Worm (Caenorhabditis elegans) whole organism, L3 larva: ENCODE measurements around the gene Y17D7B.2.

Source experiments
- ZK546.5 ChIP-seq: sonication (generic microtip); optimal IDR thresholded peaks from 2 replicates; lab custom pipeline; 2017; ENCODE audit warnings: missing biosample characterization, missing genetic modification characterization
- aly-2 ChIP-seq: fragments of 150-350 bp; optimal IDR thresholded peaks from 2 replicates; lab custom pipeline; 2014; ENCODE audit warnings: missing biosample characterization, missing genetic modification characterization
- ama-1 ChIP-seq: fragments of 150-350 bp; optimal IDR thresholded peaks from 2 replicates; lab custom pipeline; 2018
- ceh-16 ChIP-seq: sonication (generic microtip); optimal IDR thresholded peaks from 2 replicates; lab custom pipeline; 2017; ENCODE audit warnings: missing biosample characterization, missing genetic modification characterization
- ceh-28 ChIP-seq: fragments of 150-350 bp; optimal IDR thresholded peaks from 2 replicates; lab custom pipeline; 2014; ENCODE audit warnings: missing biosample characterization, missing genetic modification reagents, missing genetic modification characterization
- ceh-82 ChIP-seq: fragments of 150-350 bp; optimal IDR thresholded peaks from 2 replicates; lab custom pipeline; 2014; ENCODE audit warnings: missing biosample characterization, missing genetic modification characterization
- daf-12 ChIP-seq: fragments of 150-350 bp; optimal IDR thresholded peaks from 2 replicates; lab custom pipeline; 2014; ENCODE audit warnings: missing biosample characterization, missing genetic modification reagents, missing genetic modification characterization
- egl-5 ChIP-seq: fragments of 150-350 bp; optimal IDR thresholded peaks from 2 replicates; lab custom pipeline; 2017; ENCODE audit warnings: missing biosample characterization, missing genetic modification reagents, missing genetic modification characterization, inconsistent platforms
- elt-1 ChIP-seq: fragments of 150-350 bp; optimal IDR thresholded peaks from 2 replicates; lab custom pipeline; 2014; ENCODE audit warnings: missing biosample characterization, missing genetic modification characterization
- elt-2 ChIP-seq: sonication (generic microtip); optimal IDR thresholded peaks from 2 replicates; lab custom pipeline; 2016; ENCODE audit warnings: missing genetic modification reagents, mild to moderate bottlenecking, missing genetic modification characterization, missing compliant biosample characterization
- eor-1 ChIP-seq, 2 experiments: fragments of 150-350 bp; optimal IDR thresholded peaks; 2 replicates each; lab custom pipeline; 2014 to 2018; ENCODE audit warnings: missing biosample characterization in 2 of 2, missing genetic modification characterization in 2 of 2
- fkh-10 ChIP-seq: sonication (generic microtip); optimal IDR thresholded peaks from 2 replicates; lab custom pipeline; 2017; ENCODE audit warnings: missing biosample characterization, missing genetic modification reagents, missing genetic modification characterization
- fkh-2 ChIP-seq: fragments of 150-350 bp; optimal IDR thresholded peaks from 2 replicates; lab custom pipeline; 2014; ENCODE audit warnings: missing biosample characterization, missing genetic modification reagents, missing genetic modification characterization
- hmg-11 ChIP-seq: sonication (generic microtip); optimal IDR thresholded peaks from 2 replicates; lab custom pipeline; 2016; ENCODE audit warnings: missing genetic modification characterization, missing compliant biosample characterization
- jun-1 ChIP-seq: fragments of 150-350 bp; optimal IDR thresholded peaks from 2 replicates; lab custom pipeline; 2014; ENCODE audit warnings: missing biosample characterization, missing genetic modification reagents, missing genetic modification characterization
- lin-15B ChIP-seq: fragments of 150-350 bp; optimal IDR thresholded peaks from 2 replicates; lab custom pipeline; 2014; ENCODE audit warnings: missing biosample characterization, missing genetic modification characterization
- mdl-1 ChIP-seq: fragments of 150-350 bp; optimal IDR thresholded peaks from 2 replicates; lab custom pipeline; 2014; ENCODE audit warnings: missing biosample characterization, missing genetic modification characterization
- nfya-1 ChIP-seq: sonication (generic microtip); optimal IDR thresholded peaks from 2 replicates; lab custom pipeline; 2017; ENCODE audit warnings: missing genetic modification characterization, mild to moderate bottlenecking, missing compliant biosample characterization, antibody characterized with exemption, moderate library complexity; ENCODE audit not compliant: insufficient read depth
- nhr-11 ChIP-seq: fragments of 150-350 bp; optimal IDR thresholded peaks from 2 replicates; lab custom pipeline; 2014; ENCODE audit warnings: missing biosample characterization, missing genetic modification characterization
- nhr-23 ChIP-seq: fragments of 150-350 bp; optimal IDR thresholded peaks from 2 replicates; lab custom pipeline; 2014; ENCODE audit warnings: missing biosample characterization, missing genetic modification reagents, missing genetic modification characterization
- nhr-237 ChIP-seq: fragments of 150-350 bp; optimal IDR thresholded peaks from 2 replicates; lab custom pipeline; 2014; ENCODE audit warnings: missing biosample characterization, missing genetic modification characterization
- nhr-25 ChIP-seq: sonication (generic microtip); optimal IDR thresholded peaks from 2 replicates; lab custom pipeline; 2017; ENCODE audit warnings: missing biosample characterization, missing genetic modification characterization
- nhr-76 ChIP-seq: fragments of 150-350 bp; sonication (generic microtip); optimal IDR thresholded peaks from 5 replicates; lab custom pipeline; 2014; ENCODE audit warnings: missing biosample characterization, missing genetic modification characterization
- nhr-77 ChIP-seq: fragments of 150-350 bp; optimal IDR thresholded peaks from 2 replicates; lab custom pipeline; 2014; ENCODE audit warnings: missing biosample characterization, missing genetic modification characterization
- pha-4 ChIP-seq: fragments of 150-350 bp; optimal IDR thresholded peaks from 2 replicates; lab custom pipeline; 2014; ENCODE audit warnings: missing biosample characterization, missing genetic modification reagents, missing genetic modification characterization
- pqm-1 ChIP-seq: fragments of 150-350 bp; optimal IDR thresholded peaks from 2 replicates; lab custom pipeline; 2017; ENCODE audit warnings: missing biosample characterization, missing genetic modification characterization, inconsistent platforms
- skn-1 ChIP-seq: fragments of 150-350 bp; optimal IDR thresholded peaks from 2 replicates; lab custom pipeline; 2014; ENCODE audit warnings: missing biosample characterization, missing genetic modification characterization
- snpc-4 ChIP-seq: fragments of 150-350 bp; optimal IDR thresholded peaks from 2 replicates; lab custom pipeline; 2014; ENCODE audit warnings: missing biosample characterization, missing genetic modification characterization
- tbx-2 ChIP-seq: sonication (generic microtip); optimal IDR thresholded peaks from 2 replicates; lab custom pipeline; 2016; ENCODE audit warnings: mild to moderate bottlenecking, missing genetic modification characterization, missing compliant biosample characterization
- unc-39 ChIP-seq: sonication (generic microtip); optimal IDR thresholded peaks from 4 replicates; lab custom pipeline; 2017; ENCODE audit warnings: missing biosample characterization, missing genetic modification characterization
- ztf-11 ChIP-seq: fragments of 150-350 bp; optimal IDR thresholded peaks from 2 replicates; lab custom pipeline; 2014; ENCODE audit warnings: missing biosample characterization, missing genetic modification characterization

Gene Y17D7B.2

DNA sequence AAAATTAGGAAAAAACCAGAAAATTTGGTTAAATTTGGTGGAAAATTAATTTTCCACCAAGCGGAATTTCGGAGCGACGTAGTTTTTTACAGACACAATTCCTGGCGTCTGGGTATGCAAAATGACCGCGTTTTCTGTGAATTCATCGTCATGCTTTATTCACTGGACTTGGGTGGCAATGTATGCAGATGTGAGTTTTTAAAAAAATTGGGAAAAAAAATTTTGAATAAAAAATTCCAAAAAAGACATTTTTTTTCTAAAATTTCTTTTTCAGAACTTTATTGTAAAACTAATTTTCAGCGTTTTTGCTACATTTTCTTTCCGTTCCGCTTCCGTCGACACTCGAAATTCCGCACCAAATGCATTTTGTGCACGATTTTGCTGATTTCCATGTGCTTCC lies 23.8 kb downstream of the Y17D7B.2 start, which contains the start of gene C54E10.7:
Gene C54E10.7 (plus strand): TSS at position 301 of the 400 bp plus-strand sequence.
- TF ChIP-seq daf-12: no peak
- no peak for TF ChIP-seq ZK546.5
- no peak for TF ChIP-seq jun-1 (tag; lab: Kevin White, UChicago)
- no peak for TF ChIP-seq snpc-4 (tag; lab: Kevin White, UChicago)
- no peak for TF ChIP-seq unc-39 (tag; lab: Kevin White, UChicago)
- no peak for TF ChIP-seq skn-1 (tag; lab: Kevin White, UChicago)
- TF ChIP-seq nhr-76 (tag; lab: Kevin White, UChicago): no peak
- TF ChIP-seq mdl-1: no peak
- no peak for TF ChIP-seq nfya-1 (tag; lab: Kevin White, UChicago)
- TF ChIP-seq nhr-11 (tag; lab: Kevin White, UChicago): no peak
- TF ChIP-seq nhr-77: no peak
- no peak for TF ChIP-seq elt-1 (tag; lab: Kevin White, UChicago)
- no peak for TF ChIP-seq nhr-25 (tag; lab: Kevin White, UChicago)
- TF ChIP-seq, all 47 proteins: peak for 0

DNA sequence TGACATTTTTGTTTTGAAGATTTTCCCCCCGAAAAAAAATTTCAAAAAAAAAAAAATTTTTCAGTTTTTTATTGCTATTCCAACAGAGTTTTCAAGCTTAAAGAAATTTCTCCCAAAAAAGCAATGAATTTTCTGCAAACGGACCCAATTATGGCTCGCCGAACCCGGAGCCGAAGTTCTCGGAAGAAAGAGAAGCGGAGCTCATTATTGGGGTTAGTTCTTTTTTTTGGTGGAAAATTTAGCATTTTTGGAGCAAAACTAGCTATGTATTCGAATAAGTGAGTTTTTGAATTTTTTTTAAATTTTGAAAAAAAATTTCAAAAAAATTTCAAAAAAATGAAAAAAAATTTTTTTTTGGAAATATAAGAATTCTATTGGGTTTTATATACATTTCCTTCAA lies 32.1 kb downstream of the Y17D7B.2 start, which contains the start of gene ncs-5:
Gene ncs-5 (plus strand): TSS at position 124 of the 400 bp plus-strand sequence.
- TF ChIP-seq mdl-1 (no peak), ztf-11 (tag; lab: Kevin White, UChicago) (no peak), unc-39 (tag; lab: Kevin White, UChicago) (no peak), ceh-82 (tag; lab: Kevin White, UChicago) (no peak), pqm-1 (no peak), nhr-11 (tag; lab: Kevin White, UChicago) (no peak)

DNA sequence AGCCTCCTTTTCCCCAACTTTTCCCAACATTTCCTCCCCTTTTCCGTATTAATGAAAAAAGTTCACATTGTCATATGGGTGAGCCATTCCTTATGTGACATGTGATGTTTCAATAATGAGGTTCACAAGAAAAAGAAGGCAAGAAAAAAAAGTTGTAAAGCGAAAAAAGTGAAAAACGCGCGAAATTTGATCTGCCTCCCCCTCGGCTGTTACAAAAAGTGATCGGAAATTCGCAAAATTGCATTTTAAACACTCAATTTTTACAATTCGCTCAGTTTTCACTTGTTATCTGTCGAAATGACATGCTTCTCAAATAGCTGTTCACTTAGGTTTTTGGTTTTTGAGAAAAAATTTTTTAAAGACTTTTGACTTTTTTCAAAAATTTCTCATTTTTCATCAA lies 34.0 kb downstream of the Y17D7B.2 start:
- TF ChIP-seq snpc-4 (tag; lab: Kevin White, UChicago) (no peak), tbx-2 (no peak), fkh-10 (GFP tag; lab: Kevin White, UChicago) (peak; percentile 92), nhr-25 (tag; lab: Kevin White, UChicago) (no peak), mdl-1 (no peak), nfya-1 (tag; lab: Kevin White, UChicago) (no peak)

DNA sequence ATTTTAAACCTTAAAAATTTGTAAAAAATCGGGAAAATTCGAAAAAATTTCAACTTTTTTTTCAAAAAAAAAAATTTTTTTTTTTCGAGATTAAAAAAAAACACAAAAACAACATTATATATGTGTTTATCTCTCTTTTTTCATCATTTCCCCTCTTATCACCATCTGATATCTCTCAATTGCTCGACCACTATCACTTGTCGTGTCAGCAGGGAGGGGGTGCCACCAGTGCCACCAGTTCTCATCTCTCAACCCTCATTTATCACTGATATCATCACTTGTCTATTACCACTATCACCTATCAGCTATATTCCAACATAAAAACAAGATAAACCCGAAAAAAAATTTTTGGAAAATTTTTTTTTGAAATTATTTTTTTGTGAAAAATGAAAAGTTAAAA lies 38.9 kb downstream of the Y17D7B.2 start:
- TF ChIP-seq elt-2 (peak; percentile 87), pqm-1 (peak; percentile 33), nhr-23 (tag; lab: Kevin White, UChicago) (no peak)

DNA sequence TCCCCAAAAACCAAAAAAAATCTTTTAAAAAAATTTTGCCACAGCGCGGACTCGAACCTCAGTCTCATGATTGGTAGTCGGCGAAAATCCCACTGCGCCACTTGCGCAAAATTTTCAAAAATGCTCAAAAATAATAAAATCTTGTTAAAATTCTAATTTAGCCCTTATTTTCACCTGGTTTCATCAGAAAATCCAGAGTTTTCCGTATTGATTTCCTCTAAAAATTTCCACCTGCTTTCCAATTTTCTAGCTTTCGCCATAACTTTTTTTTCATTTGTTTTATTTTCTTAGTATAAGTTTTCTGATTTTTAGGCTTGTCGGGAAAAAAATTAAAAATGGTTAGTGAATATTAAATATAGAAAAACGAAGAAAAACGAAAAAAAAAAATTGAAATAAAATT lies 39.8 kb downstream of the Y17D7B.2 start:
- no peak for TF ChIP-seq fkh-2
- no peak for TF ChIP-seq nhr-237 (tag; lab: Kevin White, UChicago)
- TF ChIP-seq lin-15B (tag; lab: Kevin White, UChicago): no peak

DNA sequence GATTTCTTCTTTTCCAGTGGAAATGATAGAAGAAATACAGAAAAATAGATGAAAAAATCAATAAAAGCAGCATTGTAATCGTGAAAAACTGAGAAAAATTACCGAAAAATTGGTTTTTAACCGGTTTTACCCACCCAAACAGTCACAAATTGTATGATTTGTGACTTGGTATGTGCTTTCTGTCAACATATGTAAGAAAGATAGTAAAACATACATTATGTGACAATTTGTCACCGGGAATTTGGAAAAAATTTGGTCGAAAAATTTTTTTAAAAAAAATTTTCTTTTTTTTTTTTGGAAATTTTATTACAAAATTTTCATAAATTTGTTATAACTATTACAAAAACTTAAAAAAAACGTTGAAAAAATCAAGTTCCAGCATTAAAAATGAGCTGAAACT lies 49.6 kb downstream of the Y17D7B.2 start, which contains the start of gene cyp-33D3:
Gene cyp-33D3 (minus strand): TSS at position 101 of the 400 bp plus-strand sequence.
- no peak for TF ChIP-seq nhr-77
- no peak for TF ChIP-seq ztf-11 (tag; lab: Kevin White, UChicago)
- TF ChIP-seq egl-5 (tag; lab: Kevin White, UChicago): no peak
- no peak for TF ChIP-seq unc-39 (tag; lab: Kevin White, UChicago)
- no peak for TF ChIP-seq fkh-2
- TF ChIP-seq aly-2: no peak
- TF ChIP-seq nfya-1 (tag; lab: Kevin White, UChicago): no peak
- no peak for TF ChIP-seq ceh-16 (tag; lab: Kevin White, UChicago)
- no peak for TF ChIP-seq elt-2
- TF ChIP-seq daf-12: no peak
- TF ChIP-seq nhr-25 (tag; lab: Kevin White, UChicago): no peak
- no peak for TF ChIP-seq ama-1 (lab: Kevin White, UChicago)
- no peak for TF ChIP-seq ceh-28 (tag; lab: Kevin White, UChicago)
- no peak for TF ChIP-seq eor-1 (tag; optimal IDR thresholded peaks at IDR 0.05; lab: Kevin White, UChicago)
- TF ChIP-seq pha-4: no peak
- TF ChIP-seq ZK546.5: no peak
- TF ChIP-seq tbx-2: no peak

DNA sequence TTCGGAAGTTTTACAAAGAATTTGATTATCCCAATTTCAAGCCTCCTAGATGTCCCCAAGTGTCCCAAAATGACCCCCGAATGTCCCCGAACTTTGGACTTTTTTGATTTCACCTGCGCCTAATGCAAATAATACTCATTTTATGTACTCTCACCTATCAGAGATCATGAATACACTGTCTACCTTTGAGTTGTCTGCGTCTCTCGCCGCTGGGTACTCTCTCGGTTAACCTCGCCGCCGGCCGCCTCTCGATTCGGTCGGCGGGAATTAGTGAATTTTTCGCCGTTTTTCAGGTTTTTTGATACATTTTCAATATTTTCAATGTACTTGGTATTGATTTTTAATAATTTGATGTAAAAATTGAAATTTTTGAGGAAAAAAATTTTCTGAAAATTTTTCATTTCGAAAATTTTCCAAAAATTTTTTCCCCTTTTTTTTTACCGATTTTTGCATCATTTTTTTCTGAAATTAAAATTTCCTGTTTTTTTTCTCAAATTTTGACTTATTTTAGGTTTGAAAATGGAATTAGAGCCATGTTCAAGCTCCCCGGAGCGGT lies 51.3 kb downstream of the Y17D7B.2 start, which contains the start of gene nhr-65:
Gene nhr-65 (plus strand): TSS at position 506 of the 556 bp plus-strand sequence.
- TF ChIP-seq hmg-11 (peak; percentile 25), pha-4 (peak; percentile 62), nhr-237 (tag; lab: Kevin White, UChicago) (no peak), nfya-1 (tag; lab: Kevin White, UChicago) (peak; percentile 21), unc-39 (tag; lab: Kevin White, UChicago) (no peak), ztf-11 (tag; lab: Kevin White, UChicago) (no peak), elt-2 (peak; percentile 61), pqm-1 (peak; percentile 54)
